Worm (Caenorhabditis elegans) whole organism, midembryonic: ENCODE results near the gene T01C8.2.

Source experiments
- cog-1 ChIP-seq: sonication (generic microtip); optimal IDR thresholded peaks from 2 replicates; lab custom pipeline; 2016; ENCODE audit warnings: missing genetic modification characterization, missing compliant biosample characterization
- flt-1 ChIP-seq: fragments of 200-800 bp; sonication (Bioruptor generic); IDR thresholded peaks from 2 replicates; pipeline ENCODE4 v1.3.6; 2022; ENCODE audit warnings: missing genetic modification characterization, missing compliant biosample characterization
- tab-1 ChIP-seq: fragments of 200-800 bp; sonication (Bioruptor generic); IDR thresholded peaks from 2 replicates; pipeline ENCODE4 v1.3.6; 2022; ENCODE audit warnings: missing genetic modification characterization, missing compliant biosample characterization

ce11 chrX:16807015-16807414 is 20.8 kb downstream of the T01C8.2 start, which contains the start of gene mec-4:
- TF ChIP-seq cog-1 (tag; lab: Kevin White, UChicago): no peak
- TF ChIP-seq tab-1 (GFP tag; lab: Robert Waterston, UW): no peak
- no peak for TF ChIP-seq flt-1 (GFP tag; lab: Robert Waterston, UW)
